Worm (Caenorhabditis elegans) whole organism, L3 larva: ENCODE data around the gene Y60A3A.24.

ENCODE experiments used
- R02D3.7 ChIP-seq: fragments of 150-350 bp; optimal IDR thresholded peaks from 2 replicates; lab custom pipeline; 2014; ENCODE audit warnings: missing biosample characterization, missing genetic modification characterization
- ZK546.5 ChIP-seq: sonication (generic microtip); optimal IDR thresholded peaks from 2 replicates; lab custom pipeline; 2017; ENCODE audit warnings: missing biosample characterization, missing genetic modification characterization
- aly-2 ChIP-seq: fragments of 150-350 bp; optimal IDR thresholded peaks from 2 replicates; lab custom pipeline; 2014; ENCODE audit warnings: missing biosample characterization, missing genetic modification characterization
- ama-1 ChIP-seq: fragments of 150-350 bp; optimal IDR thresholded peaks from 2 replicates; lab custom pipeline; 2018
- ceh-16 ChIP-seq: sonication (generic microtip); optimal IDR thresholded peaks from 2 replicates; lab custom pipeline; 2017; ENCODE audit warnings: missing biosample characterization, missing genetic modification characterization
- ceh-28 ChIP-seq: fragments of 150-350 bp; optimal IDR thresholded peaks from 2 replicates; lab custom pipeline; 2014; ENCODE audit warnings: missing biosample characterization, missing genetic modification reagents, missing genetic modification characterization
- egl-27 ChIP-seq: sonication (generic microtip); optimal IDR thresholded peaks from 4 replicates; lab custom pipeline; 2017; ENCODE audit warnings: missing biosample characterization, missing genetic modification reagents, missing genetic modification characterization
- elt-1 ChIP-seq: fragments of 150-350 bp; optimal IDR thresholded peaks from 2 replicates; lab custom pipeline; 2014; ENCODE audit warnings: missing biosample characterization, missing genetic modification characterization
- elt-2 ChIP-seq: sonication (generic microtip); optimal IDR thresholded peaks from 2 replicates; lab custom pipeline; 2016; ENCODE audit warnings: missing genetic modification reagents, mild to moderate bottlenecking, missing genetic modification characterization, missing compliant biosample characterization
- elt-3 ChIP-seq, 3 experiments: fragments of 150-350 bp in 1 of 3; sonication (generic microtip) in 2 of 3; optimal IDR thresholded peaks; 2 replicates in 2 of 3; 4 replicates in 1 of 3; lab custom pipeline; 2014 to 2017; ENCODE audit warnings: missing biosample characterization in 3 of 3, missing genetic modification characterization in 3 of 3
- fkh-2 ChIP-seq: fragments of 150-350 bp; optimal IDR thresholded peaks from 2 replicates; lab custom pipeline; 2014; ENCODE audit warnings: missing biosample characterization, missing genetic modification reagents, missing genetic modification characterization
- fos-1 ChIP-seq: fragments of 150-350 bp; optimal IDR thresholded peaks from 2 replicates; lab custom pipeline; 2014; ENCODE audit warnings: missing biosample characterization, missing genetic modification characterization
- hmg-11 ChIP-seq: sonication (generic microtip); optimal IDR thresholded peaks from 2 replicates; lab custom pipeline; 2016; ENCODE audit warnings: missing genetic modification characterization, missing compliant biosample characterization
- jun-1 ChIP-seq: fragments of 150-350 bp; optimal IDR thresholded peaks from 2 replicates; lab custom pipeline; 2014; ENCODE audit warnings: missing biosample characterization, missing genetic modification reagents, missing genetic modification characterization
- lin-15B ChIP-seq: fragments of 150-350 bp; optimal IDR thresholded peaks from 2 replicates; lab custom pipeline; 2014; ENCODE audit warnings: missing biosample characterization, missing genetic modification characterization
- lsy-12 ChIP-seq: sonication (generic microtip); optimal IDR thresholded peaks from 2 replicates; lab custom pipeline; 2016; ENCODE audit warnings: mild to moderate bottlenecking, missing genetic modification characterization, missing compliant biosample characterization
- mdl-1 ChIP-seq: fragments of 150-350 bp; optimal IDR thresholded peaks from 2 replicates; lab custom pipeline; 2014; ENCODE audit warnings: missing biosample characterization, missing genetic modification characterization
- mml-1 ChIP-seq: fragments of 150-350 bp; sonication (generic microtip); optimal IDR thresholded peaks from 3 replicates; lab custom pipeline; 2014; ENCODE audit warnings: missing biosample characterization, missing genetic modification characterization
- nhr-11 ChIP-seq: fragments of 150-350 bp; optimal IDR thresholded peaks from 2 replicates; lab custom pipeline; 2014; ENCODE audit warnings: missing biosample characterization, missing genetic modification characterization
- nhr-12 ChIP-seq: fragments of 150-350 bp; optimal IDR thresholded peaks from 2 replicates; lab custom pipeline; 2014; ENCODE audit warnings: missing biosample characterization, missing genetic modification characterization
- nhr-23 ChIP-seq: fragments of 150-350 bp; optimal IDR thresholded peaks from 2 replicates; lab custom pipeline; 2014; ENCODE audit warnings: missing biosample characterization, missing genetic modification reagents, missing genetic modification characterization
- nhr-25 ChIP-seq: sonication (generic microtip); optimal IDR thresholded peaks from 2 replicates; lab custom pipeline; 2017; ENCODE audit warnings: missing biosample characterization, missing genetic modification characterization
- nhr-28 ChIP-seq: fragments of 150-350 bp; optimal IDR thresholded peaks from 2 replicates; lab custom pipeline; 2014; ENCODE audit warnings: missing biosample characterization, missing genetic modification characterization
- nhr-43 ChIP-seq: sonication (generic microtip); optimal IDR thresholded peaks from 2 replicates; lab custom pipeline; 2016; ENCODE audit warnings: mild to moderate bottlenecking, missing genetic modification characterization, missing compliant biosample characterization; ENCODE audit not compliant: poor library complexity, severe bottlenecking
- nhr-67 ChIP-seq: fragments of 150-350 bp; optimal IDR thresholded peaks from 2 replicates; lab custom pipeline; 2014; ENCODE audit warnings: missing biosample characterization, missing genetic modification characterization
- nhr-77 ChIP-seq: fragments of 150-350 bp; optimal IDR thresholded peaks from 2 replicates; lab custom pipeline; 2014; ENCODE audit warnings: missing biosample characterization, missing genetic modification characterization
- pha-4 ChIP-seq: fragments of 150-350 bp; optimal IDR thresholded peaks from 2 replicates; lab custom pipeline; 2014; ENCODE audit warnings: missing biosample characterization, missing genetic modification reagents, missing genetic modification characterization
- pqm-1 ChIP-seq: fragments of 150-350 bp; optimal IDR thresholded peaks from 2 replicates; lab custom pipeline; 2017; ENCODE audit warnings: missing biosample characterization, missing genetic modification characterization, inconsistent platforms
- sea-2 ChIP-seq: fragments of 150-350 bp; sonication (generic microtip); optimal IDR thresholded peaks from 4 replicates; lab custom pipeline; 2014; ENCODE audit warnings: missing biosample characterization, missing genetic modification reagents, missing genetic modification characterization
- tbx-2 ChIP-seq: sonication (generic microtip); optimal IDR thresholded peaks from 2 replicates; lab custom pipeline; 2016; ENCODE audit warnings: mild to moderate bottlenecking, missing genetic modification characterization, missing compliant biosample characterization
- zag-1 ChIP-seq: fragments of 150-350 bp; optimal IDR thresholded peaks from 2 replicates; lab custom pipeline; 2014; ENCODE audit warnings: missing biosample characterization, missing genetic modification characterization
- ztf-11 ChIP-seq: fragments of 150-350 bp; optimal IDR thresholded peaks from 2 replicates; lab custom pipeline; 2014; ENCODE audit warnings: missing biosample characterization, missing genetic modification characterization
- ztf-4 ChIP-seq: fragments of 150-350 bp; optimal IDR thresholded peaks from 2 replicates; lab custom pipeline; 2014; ENCODE audit warnings: missing biosample characterization, missing genetic modification characterization

Y60A3A.24 gene

DNA sequence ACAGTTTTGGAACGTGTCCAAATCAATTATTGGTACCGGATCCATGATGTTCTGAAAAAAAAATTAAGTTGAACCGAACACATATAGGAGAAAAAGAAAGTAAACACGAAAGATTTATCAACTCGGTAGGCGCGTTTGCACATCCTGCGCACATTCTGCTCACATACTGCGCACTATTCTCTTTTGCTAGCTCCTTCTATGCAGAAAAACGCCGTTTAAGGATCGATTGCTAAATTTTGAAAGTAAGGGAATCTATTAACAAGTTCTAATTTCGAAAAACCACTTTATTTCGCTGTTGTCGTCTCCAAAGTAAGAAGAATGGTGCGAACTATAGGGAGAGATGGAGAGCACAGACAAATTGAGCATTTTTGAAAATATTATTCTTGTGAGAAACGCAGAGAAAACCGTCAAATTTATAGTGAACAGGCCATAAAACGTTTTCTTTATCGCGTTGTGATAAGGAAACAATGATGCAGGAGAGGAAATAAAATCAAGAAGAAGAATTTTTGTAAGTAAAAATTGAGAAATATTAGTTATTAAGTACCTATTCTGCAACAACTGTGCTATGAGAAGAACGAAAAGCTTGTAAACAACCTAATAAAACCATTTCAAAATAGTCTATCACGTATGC is at the start of gene Y60A3A.24:
Gene Y60A3A.24 (minus strand): TSS at position 51 of the 631 bp plus-strand sequence.
- no peak for TF ChIP-seq elt-3 (tag; optimal IDR thresholded peaks at IDR 0.05; lab: Kevin White, UChicago)
- TF ChIP-seq nhr-12 (tag; lab: Kevin White, UChicago): no peak
- no peak for TF ChIP-seq ZK546.5 (tag; lab: Kevin White, UChicago)
- TF ChIP-seq elt-2: peak; percentile 88
- TF ChIP-seq aly-2 (tag; lab: Kevin White, UChicago): no peak
- TF ChIP-seq pqm-1 (tag; lab: Kevin White, UChicago): peak; percentile 43
- TF ChIP-seq nhr-23: no peak

ce11 chrV:20022996-20023456 is 41.3 kb upstream of the Y60A3A.24 start, which contains the start of gene lgc-55:
TSS of gene lgc-55 (plus strand) at chrV:20023046.
- TF ChIP-seq lin-15B (no peak), ceh-16 (tag; lab: Kevin White, UChicago) (no peak), nhr-67 (no peak), ztf-11 (no peak), mml-1 (no peak), pqm-1 (tag; lab: Kevin White, UChicago) (no peak), R02D3.7 (tag; lab: Kevin White, UChicago) (no peak), nhr-28 (tag; lab: Kevin White, UChicago) (no peak), fos-1 (no peak), zag-1 (tag; lab: Kevin White, UChicago) (no peak), jun-1 (tag; lab: Kevin White, UChicago) (no peak), nhr-43 (no peak), tbx-2 (tag; lab: Kevin White, UChicago) (no peak), mdl-1 (no peak), ztf-4 (tag; lab: Kevin White, UChicago) (no peak)

ce11 chrV:20021347-20021746 is 39.7 kb upstream of the Y60A3A.24 start:
- TF ChIP-seq ama-1 (no peak), nhr-25 (tag; lab: Kevin White, UChicago) (no peak), ztf-11 (no peak), nhr-77 (tag; lab: Kevin White, UChicago) (no peak), hmg-11 (tag; lab: Kevin White, UChicago) (no peak), fkh-2 (tag; lab: Kevin White, UChicago) (no peak), elt-1 (no peak), ceh-28 (tag; lab: Kevin White, UChicago) (no peak)

DNA sequence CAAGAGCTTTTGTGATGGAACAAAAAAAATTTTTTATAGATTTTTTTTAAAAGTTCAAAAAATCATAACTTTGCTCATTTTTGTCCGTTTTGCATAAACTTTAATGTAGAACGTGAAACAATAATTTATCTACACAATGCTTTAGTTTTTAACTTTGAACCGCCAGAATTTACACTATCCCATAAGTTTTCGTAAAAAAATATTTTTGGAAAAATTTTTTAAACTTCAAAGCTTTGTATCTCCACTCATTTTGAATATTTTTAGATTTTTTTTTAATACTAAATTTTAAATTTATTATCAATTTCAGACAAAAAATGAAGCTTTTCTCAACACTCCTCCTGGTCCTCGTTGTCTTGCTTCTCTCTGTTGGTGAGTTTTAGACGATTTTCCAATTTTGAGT is 30.0 kb upstream of the Y60A3A.24 start, which contains the start of gene Y60A3A.21:
Gene Y60A3A.21 (plus strand): TSS at position 301 of the 400 bp plus-strand sequence.
- no peak for TF ChIP-seq lsy-12
- no peak for TF ChIP-seq nhr-25 (tag; lab: Kevin White, UChicago)
- no peak for TF ChIP-seq ama-1
- TF ChIP-seq ztf-11: no peak
- no peak for TF ChIP-seq hmg-11 (tag; lab: Kevin White, UChicago)
- no peak for TF ChIP-seq tbx-2 (tag; lab: Kevin White, UChicago)
- TF ChIP-seq mml-1: no peak
- no peak for TF ChIP-seq zag-1 (tag; lab: Kevin White, UChicago)
- no peak for TF ChIP-seq ztf-4 (tag; lab: Kevin White, UChicago)
- no peak for TF ChIP-seq jun-1 (tag; lab: Kevin White, UChicago)
- no peak for TF ChIP-seq nhr-77 (tag; lab: Kevin White, UChicago)
- no peak for TF ChIP-seq lin-15B

DNA sequence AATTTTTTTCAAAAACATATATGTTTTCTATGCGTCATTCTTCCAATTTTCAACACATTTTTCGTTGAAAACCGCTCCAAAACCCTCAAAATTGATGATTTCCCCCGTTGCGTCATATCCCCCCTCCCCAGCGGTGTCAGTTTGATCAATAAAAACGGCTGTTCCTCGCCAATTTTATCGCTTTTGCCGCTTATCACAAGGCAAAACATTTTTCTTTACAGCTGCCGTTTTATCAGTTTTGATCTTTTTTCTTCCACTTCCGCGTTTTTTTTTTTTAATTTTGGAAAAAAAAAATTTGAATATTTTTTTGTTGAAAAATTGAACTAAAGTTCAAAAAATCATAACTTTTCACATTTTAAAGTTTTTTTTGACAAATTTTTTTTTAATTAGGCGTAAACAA is 29.5 kb upstream of the Y60A3A.24 start:
- TF ChIP-seq elt-2 (peak; percentile 80), pha-4 (tag; lab: Kevin White, UChicago) (no peak)

ce11 chrV:20007470-20007869 is 25.8 kb upstream of the Y60A3A.24 start, which contains the start of gene Y60A3A.23:
TSS of gene Y60A3A.23 (plus strand) at chrV:20007770.
- TF ChIP-seq nhr-77 (tag; lab: Kevin White, UChicago): no peak
- no peak for TF ChIP-seq ztf-4 (tag; lab: Kevin White, UChicago)
- no peak for TF ChIP-seq sea-2 (GFP tag; lab: Kevin White, UChicago)
- TF ChIP-seq fkh-2 (tag; lab: Kevin White, UChicago): no peak
- no peak for TF ChIP-seq hmg-11 (tag; lab: Kevin White, UChicago)
- no peak for TF ChIP-seq nhr-43
- TF ChIP-seq nhr-11 (tag; lab: Kevin White, UChicago): no peak
- TF ChIP-seq egl-27: no peak
- TF ChIP-seq mdl-1: no peak
- no peak for TF ChIP-seq nhr-25 (tag; lab: Kevin White, UChicago)
- no peak for TF ChIP-seq ceh-16 (tag; lab: Kevin White, UChicago)
- TF ChIP-seq, all 47 proteins: peak for 0
